Worm (Caenorhabditis elegans) whole organism, L2 larva: ENCODE data around the gene hlh-11.

Experiments
- C34F6.9 ChIP-seq: fragments of 150-350 bp; optimal IDR thresholded peaks from 2 replicates; lab custom pipeline; 2014; ENCODE audit warnings: missing biosample characterization, missing genetic modification characterization
- F13H6.1 ChIP-seq: sonication (generic microtip); optimal IDR thresholded peaks from 2 replicates; lab custom pipeline; 2016; ENCODE audit warnings: missing genetic modification characterization, missing compliant biosample characterization
- R02D3.7 ChIP-seq: fragments of 150-350 bp; optimal IDR thresholded peaks from 2 replicates; lab custom pipeline; 2014; ENCODE audit warnings: missing biosample characterization, missing genetic modification characterization
- Y55F3AM.14 ChIP-seq: fragments of 200-800 bp; sonication (Bioruptor generic); optimal IDR thresholded peaks from 2 replicates; lab custom pipeline; 2018; ENCODE audit warnings: mild to moderate bottlenecking, missing genetic modification characterization, missing compliant biosample characterization
- ZK546.5 ChIP-seq: sonication (generic microtip); optimal IDR thresholded peaks from 2 replicates; lab custom pipeline; 2017; ENCODE audit warnings: missing biosample characterization, missing genetic modification characterization
- alr-1 ChIP-seq: fragments of 150-350 bp; optimal IDR thresholded peaks from 2 replicates; lab custom pipeline; 2014; ENCODE audit warnings: missing biosample characterization, missing genetic modification characterization
- aly-2 ChIP-seq: fragments of 150-350 bp; optimal IDR thresholded peaks from 2 replicates; lab custom pipeline; 2014; ENCODE audit warnings: missing biosample characterization, missing genetic modification characterization
- ama-1 ChIP-seq: fragments of 150-350 bp; optimal IDR thresholded peaks from 2 replicates; lab custom pipeline; 2018; ENCODE audit warnings: inconsistent platforms
- blmp-1 ChIP-seq: sonication (generic microtip); optimal IDR thresholded peaks from 2 replicates; lab custom pipeline; 2017; ENCODE audit warnings: missing genetic modification characterization, mild to moderate bottlenecking, missing compliant biosample characterization, antibody characterized with exemption, moderate library complexity; ENCODE audit not compliant: insufficient read depth
- ceh-16 ChIP-seq: fragments of 150-350 bp; optimal IDR thresholded peaks from 2 replicates; lab custom pipeline; 2014; ENCODE audit warnings: missing biosample characterization, missing genetic modification characterization
- ceh-82 ChIP-seq: fragments of 150-350 bp; optimal IDR thresholded peaks from 2 replicates; lab custom pipeline; 2014; ENCODE audit warnings: missing biosample characterization, missing genetic modification characterization
- crh-2 ChIP-seq: sonication (generic microtip); optimal IDR thresholded peaks from 2 replicates; lab custom pipeline; 2017; ENCODE audit warnings: missing biosample characterization, missing genetic modification characterization
- dmd-4 ChIP-seq: sonication (generic microtip); optimal IDR thresholded peaks from 2 replicates; lab custom pipeline; 2017; ENCODE audit warnings: missing biosample characterization, missing genetic modification characterization
- egl-27 ChIP-seq: sonication (generic microtip); optimal IDR thresholded peaks from 3 replicates; lab custom pipeline; 2017; ENCODE audit warnings: missing biosample characterization, missing genetic modification reagents, missing genetic modification characterization
- elt-1 ChIP-seq: fragments of 150-350 bp; optimal IDR thresholded peaks from 2 replicates; lab custom pipeline; 2014; ENCODE audit warnings: missing biosample characterization, missing genetic modification characterization
- elt-3 ChIP-seq: sonication (generic microtip); optimal IDR thresholded peaks from 2 replicates; lab custom pipeline; 2017; ENCODE audit warnings: missing biosample characterization, missing genetic modification characterization
- fos-1 ChIP-seq: fragments of 150-350 bp; optimal IDR thresholded peaks from 2 replicates; lab custom pipeline; 2014; ENCODE audit warnings: missing biosample characterization, missing genetic modification characterization
- gmeb-1 ChIP-seq: fragments of 150-350 bp; optimal IDR thresholded peaks from 2 replicates; lab custom pipeline; 2014; ENCODE audit warnings: missing biosample characterization, missing genetic modification characterization
- lin-11 ChIP-seq: fragments of 150-350 bp; sonication (generic microtip); optimal IDR thresholded peaks from 2 replicates; lab custom pipeline; 2014; ENCODE audit warnings: missing biosample characterization, missing genetic modification characterization, inconsistent platforms, mixed read lengths
- lin-13 ChIP-seq: fragments of 150-350 bp; optimal IDR thresholded peaks from 2 replicates; lab custom pipeline; 2014; ENCODE audit warnings: missing biosample characterization, missing genetic modification reagents, missing genetic modification characterization
- lin-39 ChIP-seq: fragments of 150-350 bp; optimal IDR thresholded peaks from 2 replicates; lab custom pipeline; 2014; ENCODE audit warnings: missing biosample characterization, missing genetic modification reagents, missing genetic modification characterization
- lsy-2 ChIP-seq, 2 experiments: fragments of 150-350 bp in 1 of 2; sonication (generic microtip) in 1 of 2; optimal IDR thresholded peaks; 2 replicates each; lab custom pipeline; 2014 to 2017; ENCODE audit warnings: missing biosample characterization in 2 of 2, missing genetic modification characterization in 2 of 2
- mab-5 ChIP-seq: fragments of 150-350 bp; optimal IDR thresholded peaks from 2 replicates; lab custom pipeline; 2014; ENCODE audit warnings: missing biosample characterization, missing genetic modification characterization
- mbf-1 ChIP-seq: sonication (generic microtip); optimal IDR thresholded peaks from 2 replicates; lab custom pipeline; 2017; ENCODE audit warnings: missing biosample characterization, missing genetic modification characterization
- mdl-1 ChIP-seq, 2 experiments: fragments of 150-350 bp in 1 of 2; sonication (generic microtip) in 1 of 2; optimal IDR thresholded peaks; 2 replicates each; lab custom pipeline; 2017; ENCODE audit warnings: missing biosample characterization in 2 of 2, missing genetic modification characterization in 2 of 2
- nhr-10 ChIP-seq: sonication (generic microtip); optimal IDR thresholded peaks from 2 replicates; lab custom pipeline; 2017; ENCODE audit warnings: missing biosample characterization, missing genetic modification characterization
- nhr-11 ChIP-seq: fragments of 150-350 bp; optimal IDR thresholded peaks from 2 replicates; lab custom pipeline; 2014; ENCODE audit warnings: missing biosample characterization, missing genetic modification characterization
- nhr-12 ChIP-seq: fragments of 150-350 bp; optimal IDR thresholded peaks from 2 replicates; lab custom pipeline; 2014; ENCODE audit warnings: missing biosample characterization, missing genetic modification characterization
- nhr-129 ChIP-seq: fragments of 150-350 bp; optimal IDR thresholded peaks from 2 replicates; lab custom pipeline; 2014; ENCODE audit warnings: missing biosample characterization, missing genetic modification characterization
- nhr-21 ChIP-seq: fragments of 150-350 bp; optimal IDR thresholded peaks from 2 replicates; lab custom pipeline; 2014; ENCODE audit warnings: missing biosample characterization, missing genetic modification characterization
- nhr-23 ChIP-seq: fragments of 150-350 bp; optimal IDR thresholded peaks from 2 replicates; lab custom pipeline; 2014; ENCODE audit warnings: missing biosample characterization, missing genetic modification reagents, missing genetic modification characterization
- nhr-237 ChIP-seq: fragments of 150-350 bp; optimal IDR thresholded peaks from 2 replicates; lab custom pipeline; 2014; ENCODE audit warnings: missing biosample characterization, missing genetic modification characterization
- nhr-25 ChIP-seq: fragments of 150-350 bp; sonication (generic microtip); optimal IDR thresholded peaks from 3 replicates; lab custom pipeline; 2014; ENCODE audit warnings: missing biosample characterization, missing genetic modification characterization
- nhr-6 ChIP-seq: fragments of 150-350 bp; optimal IDR thresholded peaks from 2 replicates; lab custom pipeline; 2014; ENCODE audit warnings: missing biosample characterization, missing genetic modification characterization
- nhr-77 ChIP-seq: fragments of 150-350 bp; optimal IDR thresholded peaks from 2 replicates; lab custom pipeline; 2014; ENCODE audit warnings: missing biosample characterization, missing genetic modification characterization
- peb-1 ChIP-seq: fragments of 150-350 bp; optimal IDR thresholded peaks from 2 replicates; lab custom pipeline; 2014; ENCODE audit warnings: missing biosample characterization, missing genetic modification characterization
- sem-4 ChIP-seq: fragments of 150-350 bp; optimal IDR thresholded peaks from 2 replicates; lab custom pipeline; 2014; ENCODE audit warnings: missing biosample characterization, missing genetic modification reagents, missing genetic modification characterization
- skn-1 ChIP-seq: sonication (generic microtip); optimal IDR thresholded peaks from 2 replicates; lab custom pipeline; 2017; ENCODE audit warnings: missing biosample characterization, missing genetic modification characterization
- sma-3 ChIP-seq: sonication (generic microtip); optimal IDR thresholded peaks from 2 replicates; lab custom pipeline; 2016; ENCODE audit warnings: missing genetic modification reagents, missing genetic modification characterization, missing compliant biosample characterization
- sma-9 ChIP-seq, 2 experiments: fragments of 150-350 bp in 1 of 2; sonication (generic microtip) in 1 of 2; optimal IDR thresholded peaks; 2 replicates each; lab custom pipeline; 2014 to 2016; ENCODE audit warnings: missing genetic modification characterization in 2 of 2, mild to moderate bottlenecking in 1 of 2, missing biosample characterization in 1 of 2, missing compliant biosample characterization in 1 of 2, missing genetic modification reagents in 1 of 2, moderate library complexity in 1 of 2
- snpc-4 ChIP-seq: fragments of 150-350 bp; optimal IDR thresholded peaks from 2 replicates; lab custom pipeline; 2014; ENCODE audit warnings: missing biosample characterization, missing genetic modification characterization
- unc-39 ChIP-seq: fragments of 150-350 bp; optimal IDR thresholded peaks from 2 replicates; lab custom pipeline; 2014; ENCODE audit warnings: missing biosample characterization, missing genetic modification characterization
- unc-55 ChIP-seq: fragments of 150-350 bp; sonication (generic microtip); optimal IDR thresholded peaks from 3 replicates; lab custom pipeline; 2014; ENCODE audit warnings: missing biosample characterization, missing genetic modification reagents, missing genetic modification characterization
- unc-62 ChIP-seq: fragments of 150-350 bp; optimal IDR thresholded peaks from 2 replicates; lab custom pipeline; 2014; ENCODE audit warnings: missing biosample characterization, missing genetic modification reagents, missing genetic modification characterization
- zag-1 ChIP-seq: fragments of 150-350 bp; optimal IDR thresholded peaks from 2 replicates; lab custom pipeline; 2014; ENCODE audit warnings: missing biosample characterization, missing genetic modification characterization
- ztf-1 ChIP-seq: fragments of 200-800 bp; sonication (Bioruptor generic); conservative IDR thresholded peaks from 2 replicates; pipeline ENCODE4 v1.3.6; 2022; ENCODE audit warnings: missing genetic modification characterization, missing compliant biosample characterization
- ztf-11 ChIP-seq: sonication (generic microtip); optimal IDR thresholded peaks from 2 replicates; lab custom pipeline; 2017; ENCODE audit warnings: missing biosample characterization, missing genetic modification characterization
- ztf-4 ChIP-seq: fragments of 150-350 bp; optimal IDR thresholded peaks from 2 replicates; lab custom pipeline; 2014; ENCODE audit warnings: missing biosample characterization, missing genetic modification characterization

hlh-11 gene

ce11 chrIII:9629855-9630254 lies 10.3 kb downstream of the hlh-11 start, which contains the start of gene rpac-19 (continued):
- TF ChIP-seq dmd-4 (tag; lab: Kevin White, UChicago) (no peak), sma-9 (GFP tag; optimal IDR thresholded peaks at IDR 0.05; lab: Kevin White, UChicago) (peak; percentile 69), sma-9 (tag; optimal IDR thresholded peaks at IDR 0.05; lab: Kevin White, UChicago) (no peak), lin-39 (no peak), ztf-1 (GFP tag; lab: Robert Waterston, UW) (no peak), unc-55 (GFP tag; lab: Kevin White, UChicago) (peak; percentile 57), nhr-237 (tag; lab: Kevin White, UChicago) (peak; percentile 19), nhr-11 (tag; lab: Kevin White, UChicago) (no peak), mab-5 (tag; lab: Kevin White, UChicago) (no peak), lin-13 (GFP tag; lab: Kevin White, UChicago) (peak; percentile 72), ceh-82 (tag; lab: Kevin White, UChicago) (no peak), sma-3 (GFP tag; lab: Kevin White, UChicago) (peak; percentile 85), lsy-2 (tag; optimal IDR thresholded peaks at IDR 0.05; lab: Kevin White, UChicago) (peak in 1 of 2 experiments; percentile 76), blmp-1 (tag; lab: Kevin White, UChicago) (no peak), ceh-16 (tag; lab: Kevin White, UChicago) (no peak), nhr-77 (no peak), aly-2 (no peak), mbf-1 (no peak), R02D3.7 (no peak), nhr-23 (tag; lab: Kevin White, UChicago) (no peak), C34F6.9 (tag; lab: Kevin White, UChicago) (peak; percentile 63), zag-1 (tag; lab: Kevin White, UChicago) (no peak)
- TF ChIP-seq, all 48 proteins: peak for 19

DNA sequence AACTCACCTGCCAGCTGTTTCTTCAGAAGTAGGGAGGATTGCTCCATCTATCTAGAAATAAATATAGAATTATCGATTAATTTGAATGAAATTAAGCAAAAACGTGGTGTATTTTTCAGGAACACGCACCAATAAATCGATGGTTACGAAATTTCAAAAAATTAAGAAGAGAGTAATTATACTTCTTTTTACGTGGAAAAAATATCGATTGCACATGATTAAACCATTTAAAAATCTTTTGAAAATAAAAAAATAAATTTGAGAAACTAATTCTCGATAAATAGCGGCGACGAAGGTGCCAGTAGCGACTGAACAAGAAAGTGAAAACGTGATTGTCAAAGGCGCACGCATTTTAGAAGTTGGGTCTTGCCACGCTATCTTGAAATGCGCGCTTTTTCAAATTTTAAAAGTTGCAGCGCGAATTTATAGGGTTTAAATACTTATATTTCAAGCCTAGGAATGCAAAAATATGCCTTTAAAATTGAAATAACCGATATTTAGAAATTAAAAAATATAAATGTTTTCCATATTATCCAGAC lies 11.7 kb downstream of the hlh-11 start, which contains the start of gene ubc-7:
ubc-7 (minus strand) TSS at position 51 of the 539 bp plus-strand sequence.
- TF ChIP-seq lin-13 (GFP tag; lab: Kevin White, UChicago) (peak; percentile 87), egl-27 (tag; lab: Kevin White, UChicago) (no peak), lin-39 (no peak), nhr-77 (no peak), nhr-11 (tag; lab: Kevin White, UChicago) (no peak), sma-3 (GFP tag; lab: Kevin White, UChicago) (peak; percentile 70), fos-1 (tag; lab: Kevin White, UChicago) (peak; percentile 50), Y55F3AM.14 (GFP tag; lab: Kevin White, UChicago) (no peak), skn-1 (peak; percentile 60), elt-1 (tag; lab: Kevin White, UChicago) (no peak), ZK546.5 (tag; lab: Kevin White, UChicago) (peak; percentile 26), mab-5 (tag; lab: Kevin White, UChicago) (peak; percentile 74), sem-4 (tag; lab: Kevin White, UChicago) (peak; percentile 59), alr-1 (tag; lab: Kevin White, UChicago) (no peak), nhr-6 (tag; lab: Kevin White, UChicago) (peak; percentile 67), nhr-129 (tag; lab: Kevin White, UChicago) (peak; percentile 78), sma-9 (GFP tag; optimal IDR thresholded peaks at IDR 0.05; lab: Kevin White, UChicago) (peak; percentile 81), sma-9 (tag; optimal IDR thresholded peaks at IDR 0.05; lab: Kevin White, UChicago) (no peak), dmd-4 (tag; lab: Kevin White, UChicago) (no peak), unc-39 (tag; lab: Kevin White, UChicago) (no peak), lsy-2 (tag; optimal IDR thresholded peaks at IDR 0.05; lab: Kevin White, UChicago) (peak; percentile 61 to 92), ztf-4 (tag; lab: Kevin White, UChicago) (peak; percentile 57), unc-55 (GFP tag; lab: Kevin White, UChicago) (peak; percentile 95), R02D3.7 (peak; percentile 20), C34F6.9 (tag; lab: Kevin White, UChicago) (peak; percentile 83), ztf-11 (no peak), ztf-1 (GFP tag; lab: Robert Waterston, UW) (no peak), elt-3 (tag; lab: Kevin White, UChicago) (no peak), crh-2 (tag; lab: Kevin White, UChicago) (peak; percentile 85), mdl-1 (tag; optimal IDR thresholded peaks at IDR 0.05; lab: Kevin White, UChicago) (peak in 1 of 2 experiments; percentile 72), F13H6.1 (tag; lab: Kevin White, UChicago) (peak; percentile 64), snpc-4 (tag; lab: Kevin White, UChicago) (peak; percentile 39), ceh-82 (tag; lab: Kevin White, UChicago) (peak; percentile 24), ceh-16 (tag; lab: Kevin White, UChicago) (no peak), aly-2 (no peak), nhr-12 (no peak), peb-1 (tag; lab: Kevin White, UChicago) (no peak), nhr-237 (tag; lab: Kevin White, UChicago) (no peak), unc-62 (GFP tag; lab: Kevin White, UChicago) (no peak), lin-11 (tag; lab: Kevin White, UChicago) (peak; percentile 81), blmp-1 (tag; lab: Kevin White, UChicago) (peak; percentile 97), ama-1 (peak; percentile 85), zag-1 (tag; lab: Kevin White, UChicago) (no peak), nhr-25 (tag; lab: Kevin White, UChicago) (peak; percentile 88), gmeb-1 (peak; percentile 98), nhr-10 (tag; lab: Kevin White, UChicago) (no peak), nhr-23 (tag; lab: Kevin White, UChicago) (no peak), nhr-21 (tag; lab: Kevin White, UChicago) (peak; percentile 84), mbf-1 (no peak)
- TF ChIP-seq, all 48 proteins: peak for 26
